Fruit fly (Drosophila melanogaster): Measurements from ENCODE around the gene ATPsynB.
A peak's percentile ranks its signal among the peaks of the same experiment; 100 is the strongest.

ATPsynB gene

DNA sequence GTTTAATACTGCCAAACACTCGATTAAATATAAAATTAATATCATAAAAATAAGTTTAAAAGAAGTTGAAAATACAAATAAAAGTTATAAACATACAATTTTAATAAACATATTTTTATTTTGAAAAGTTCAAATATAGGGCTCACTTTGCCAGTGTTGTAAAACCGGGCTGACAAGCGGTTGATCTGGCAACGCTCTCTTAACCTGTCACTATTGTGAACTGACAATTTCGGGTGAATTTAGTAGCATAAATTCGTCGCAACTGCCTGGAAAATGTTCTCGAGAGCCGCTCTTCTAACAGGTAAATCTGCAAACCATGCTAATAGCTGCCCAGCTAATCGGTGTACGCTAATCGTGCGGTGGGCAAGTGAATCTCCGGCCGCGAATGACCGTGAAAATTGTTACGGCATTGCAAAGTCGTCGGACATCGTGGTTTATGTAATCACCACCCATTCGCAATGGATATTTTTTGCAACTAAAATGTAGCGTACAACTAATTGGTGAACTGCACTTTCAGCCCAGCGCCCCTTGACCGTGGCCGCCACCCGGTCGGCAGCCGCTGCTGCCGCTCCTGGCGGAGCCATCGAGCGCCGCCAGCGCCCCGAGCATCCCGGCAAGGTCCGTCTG lies at the start of gene ATPsynB:
Gene ATPsynB, plus strand, starts transcription at position 205 of the 627 bp plus-strand sequence.
- TF ChIP-seq Rel (GFP tag; optimal IDR thresholded peaks at IDR 0.05) (no peak), Rel (tag; optimal IDR thresholded peaks at IDR 0.05) (peak; percentile 46), Dif (GFP tag; optimal IDR thresholded peaks at IDR 0.05; ENCODE audit: partially characterized antibody) (peak; percentile 42), sage (GFP tag; optimal IDR thresholded peaks at IDR 0.05) (no peak)

DNA sequence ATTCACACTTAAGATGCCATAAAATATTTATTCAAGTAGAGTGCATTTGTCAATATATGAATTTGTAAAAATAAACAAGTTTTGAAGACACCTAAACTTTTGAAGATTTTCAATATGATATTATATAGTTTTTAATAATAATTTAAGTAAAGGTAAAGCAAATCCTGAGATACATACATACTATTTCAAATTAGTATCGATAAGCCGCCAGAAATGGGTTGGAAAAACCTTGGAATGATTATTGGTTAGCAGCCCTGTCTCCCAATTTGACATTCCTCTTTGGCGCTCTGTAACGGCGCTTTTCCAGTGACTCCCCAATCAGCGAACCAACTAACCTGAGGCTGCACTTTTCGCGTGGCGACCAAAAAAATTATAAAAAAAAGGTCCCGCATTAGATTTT lies 48.8 kb upstream of the ATPsynB start, which contains the start of gene alphaTub67C:
Gene alphaTub67C, plus strand, starts transcription at position 301 of the 400 bp plus-strand sequence.
- TF ChIP-seq sv (GFP tag; optimal IDR thresholded peaks at IDR 0.05) = no peak
- no peak for TF ChIP-seq psq (GFP tag; optimal IDR thresholded peaks at IDR 0.05)
- TF ChIP-seq Vsx2 (GFP tag; optimal IDR thresholded peaks at IDR 0.05; ENCODE audit: partially characterized antibody) = no peak
- TF ChIP-seq CG32264 (GFP tag; optimal IDR thresholded peaks at IDR 0.05) = no peak

DNA sequence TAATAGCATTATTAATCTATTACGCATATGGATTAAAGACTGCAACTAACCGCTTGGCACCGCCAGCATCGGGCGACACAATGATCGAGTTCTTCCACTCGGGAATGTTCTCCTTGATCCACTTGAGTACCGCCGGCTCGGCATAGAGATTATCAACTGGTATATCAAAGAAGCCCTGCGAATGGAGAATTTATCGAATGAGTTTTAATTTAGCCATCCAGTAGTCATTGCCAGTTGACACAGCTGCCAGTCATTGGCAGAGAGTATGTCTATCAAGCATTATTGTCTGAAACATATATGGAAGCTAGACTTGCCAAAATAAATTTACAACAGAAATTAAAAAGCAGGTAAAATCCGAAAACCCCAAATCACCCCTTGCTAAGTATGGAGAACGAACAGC lies 44.9 kb upstream of the ATPsynB start, which contains the start of gene CG16719:
Gene CG16719, plus strand, starts transcription at position 301 of the 400 bp plus-strand sequence.
- TF ChIP-seq Myc (optimal IDR thresholded peaks at IDR 0.05) = no peak
- no peak for TF ChIP-seq pan (optimal IDR thresholded peaks at IDR 0.05)
- no peak for TF ChIP-seq dmrt93B (GFP tag; optimal IDR thresholded peaks at IDR 0.05)
- TF ChIP-seq br (GFP tag; optimal IDR thresholded peaks at IDR 0.05) = no peak
- no peak for TF ChIP-seq fru (GFP tag; optimal IDR thresholded peaks at IDR 0.05)
- TF ChIP-seq tai (GFP tag; optimal IDR thresholded peaks at IDR 0.05) = no peak
- no peak for TF ChIP-seq CG32264 (GFP tag; optimal IDR thresholded peaks at IDR 0.05)
- no peak for TF ChIP-seq rgr (GFP tag; optimal IDR thresholded peaks at IDR 0.05)
- TF ChIP-seq woc (GFP tag; optimal IDR thresholded peaks at IDR 0.05) = no peak
- no peak for TF ChIP-seq N (GFP tag; optimal IDR thresholded peaks at IDR 0.05)

DNA sequence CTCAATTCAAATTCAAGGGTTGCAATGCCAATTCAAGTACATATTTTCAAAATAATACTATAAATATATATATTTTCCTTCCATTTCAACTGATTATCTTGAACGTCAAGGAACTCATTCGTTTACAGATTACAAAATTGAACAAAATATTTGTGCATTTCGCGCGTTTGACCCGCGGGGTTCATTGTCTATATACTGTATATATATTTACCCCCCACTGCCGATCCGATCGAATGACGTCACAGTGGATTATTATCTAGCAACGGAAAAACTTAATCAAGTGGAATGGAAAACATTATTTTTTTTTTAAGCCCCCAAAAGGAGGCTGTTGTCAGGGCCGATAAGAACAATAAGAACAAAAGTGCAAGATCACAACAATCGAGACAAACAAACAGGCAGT lies 42.3 kb upstream of the ATPsynB start:
- TF ChIP-seq CG9705 (GFP tag; optimal IDR thresholded peaks at IDR 0.05) (no peak), Abd-B (GFP tag; optimal IDR thresholded peaks at IDR 0.05) (no peak), dmrt93B (GFP tag; optimal IDR thresholded peaks at IDR 0.05) (no peak), sage (GFP tag; optimal IDR thresholded peaks at IDR 0.05) (no peak), dl (GFP tag; optimal IDR thresholded peaks at IDR 0.05; ENCODE audit: insufficient read depth in 1 of 2, partially characterized antibody in 2 of 2) (no peak), h (GFP tag; optimal IDR thresholded peaks at IDR 0.05) (no peak)

DNA sequence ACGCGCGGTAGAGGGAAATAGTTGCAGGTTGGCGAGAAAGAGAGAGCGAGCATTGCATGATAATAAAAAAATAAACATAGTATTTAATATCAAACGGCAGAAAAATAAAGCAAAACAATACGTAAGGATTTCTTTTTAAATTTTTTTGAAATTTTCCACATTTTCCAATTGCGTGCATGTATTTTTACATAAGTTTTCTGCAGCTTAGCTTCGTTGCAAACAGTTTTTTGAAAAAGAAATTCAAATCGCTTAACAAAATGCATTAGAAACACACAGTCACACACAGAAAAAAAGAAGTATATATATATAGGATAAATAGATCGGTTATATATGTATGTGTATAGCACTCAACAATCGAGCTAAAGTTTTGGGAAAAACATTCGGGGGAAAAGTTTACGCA lies 41.1 kb upstream of the ATPsynB start:
- TF ChIP-seq woc (GFP tag; optimal IDR thresholded peaks at IDR 0.05) (no peak), CrebA (GFP tag; optimal IDR thresholded peaks at IDR 0.05; ENCODE audit: borderline replicate concordance) (no peak), Sp1 (GFP tag; optimal IDR thresholded peaks at IDR 0.05) (no peak), usp (GFP tag; optimal IDR thresholded peaks at IDR 0.05) (no peak), Vsx2 (GFP tag; optimal IDR thresholded peaks at IDR 0.05; ENCODE audit: partially characterized antibody) (no peak), Mio (GFP tag; optimal IDR thresholded peaks at IDR 0.05) (no peak), OdsH (GFP tag; optimal IDR thresholded peaks at IDR 0.05) (no peak), h (GFP tag; optimal IDR thresholded peaks at IDR 0.05) (no peak), Dif (GFP tag; optimal IDR thresholded peaks at IDR 0.05; ENCODE audit: partially characterized antibody) (no peak), CG9705 (GFP tag; optimal IDR thresholded peaks at IDR 0.05) (no peak), pan (optimal IDR thresholded peaks at IDR 0.05) (no peak), Hr83 (GFP tag; optimal IDR thresholded peaks at IDR 0.05; ENCODE audit: poor library complexity, severe bottlenecking) (no peak), sage (GFP tag; optimal IDR thresholded peaks at IDR 0.05) (no peak), Hnf4 (GFP tag; optimal IDR thresholded peaks at IDR 0.05) (no peak), HLH106 (tag; optimal IDR thresholded peaks at IDR 0.05) (no peak), sv (GFP tag; optimal IDR thresholded peaks at IDR 0.05) (no peak), fru (GFP tag; optimal IDR thresholded peaks at IDR 0.05) (no peak), GATAd (GFP tag; optimal IDR thresholded peaks at IDR 0.05) (no peak), Abd-B (GFP tag; optimal IDR thresholded peaks at IDR 0.05) (no peak), Hr78 (GFP tag; optimal IDR thresholded peaks at IDR 0.05) (no peak)

Data from whole organism, wandering third instar larva.